Worm (Caenorhabditis elegans) whole organism, L4 larva: ENCODE measurements around the gene K08A2.2.

ENCODE experiments used
- F49E8.2 ChIP-seq: sonication (generic microtip); optimal IDR thresholded peaks from 2 replicates; lab custom pipeline; 2016; ENCODE audit warnings: missing compliant biosample characterization, mild to moderate bottlenecking, missing genetic modification characterization, borderline replicate concordance
- T20F7.1 ChIP-seq: fragments of 200-800 bp; sonication (Bioruptor generic); optimal IDR thresholded peaks from 2 replicates; lab custom pipeline; 2018; ENCODE audit warnings: mild to moderate bottlenecking, missing genetic modification characterization, missing compliant biosample characterization
- ZK546.5 ChIP-seq, 2 experiments: sonication (generic microtip); optimal IDR thresholded peaks; 2 replicates each; lab custom pipeline; 2017; ENCODE audit warnings: missing biosample characterization in 2 of 2, missing genetic modification characterization in 2 of 2
- aha-1 ChIP-seq: fragments of 150-350 bp; peaks from one replicate; lab custom pipeline; 2014; ENCODE audit warnings: missing biosample characterization, missing genetic modification characterization
- cey-2 ChIP-seq: sonication (generic microtip); optimal IDR thresholded peaks from 3 replicates; lab custom pipeline; 2017; ENCODE audit warnings: missing genetic modification characterization, mild to moderate bottlenecking, missing compliant biosample characterization, antibody characterized with exemption, borderline replicate concordance; ENCODE audit not compliant: insufficient read depth
- duxl-1 ChIP-seq: sonication (generic microtip); optimal IDR thresholded peaks from 2 replicates; lab custom pipeline; 2016; ENCODE audit warnings: mild to moderate bottlenecking, missing genetic modification characterization, moderate library complexity, missing compliant biosample characterization; ENCODE audit not compliant: poor library complexity
- egl-27 ChIP-seq: sonication (generic microtip); optimal IDR thresholded peaks from 3 replicates; lab custom pipeline; 2017; ENCODE audit warnings: missing biosample characterization, missing genetic modification reagents, missing genetic modification characterization
- fos-1 ChIP-seq: fragments of 150-350 bp; optimal IDR thresholded peaks from 2 replicates; lab custom pipeline; 2014; ENCODE audit warnings: missing biosample characterization, missing genetic modification characterization
- lin-39 ChIP-seq: fragments of 150-350 bp; optimal IDR thresholded peaks from 2 replicates; lab custom pipeline; 2014; ENCODE audit warnings: missing biosample characterization, missing genetic modification reagents, missing genetic modification characterization
- pha-4 ChIP-seq, 2 experiments: fragments of 150-350 bp in 1 of 2; fragments of 200-800 bp in 1 of 2; sonication (Bioruptor generic) in 1 of 2; IDR thresholded peaks in 1 of 2; optimal IDR thresholded peaks in 1 of 2; 2 replicates each; pipeline versions ENCODE4 v1.3.6 to Lab custom; 2014 to 2022; ENCODE audit warnings: missing genetic modification characterization in 2 of 2, missing genetic modification reagents in 2 of 2, missing biosample characterization in 1 of 2, missing compliant biosample characterization in 1 of 2
- skn-1 ChIP-seq: fragments of 150-350 bp; optimal IDR thresholded peaks from 2 replicates; lab custom pipeline; 2014; ENCODE audit warnings: missing biosample characterization, missing genetic modification characterization
- snpc-4 ChIP-seq: fragments of 150-350 bp; optimal IDR thresholded peaks from 2 replicates; lab custom pipeline; 2014; ENCODE audit warnings: missing biosample characterization, missing genetic modification characterization
- ztf-7 ChIP-seq: fragments of 150-350 bp; optimal IDR thresholded peaks from 2 replicates; lab custom pipeline; 2014; ENCODE audit warnings: missing biosample characterization, missing genetic modification characterization

- TF ChIP-seq ZK546.5 (tag; optimal IDR thresholded peaks at IDR 0.05; lab: Kevin White, UChicago) (no peak), cey-2 (tag; lab: Kevin White, UChicago) (no peak), pha-4 (GFP tag; IDR thresholded peaks at IDR 0.05; lab: Robert Waterston, UW) (no peak), pha-4 (tag; optimal IDR thresholded peaks at IDR 0.05; lab: Kevin White, UChicago) (no peak), aha-1 (tag; lab: Kevin White, UChicago) (no peak), skn-1 (no peak), egl-27 (tag; lab: Kevin White, UChicago) (no peak), ztf-7 (tag; lab: Kevin White, UChicago) (no peak), duxl-1 (tag; lab: Kevin White, UChicago) (no peak), fos-1 (tag; lab: Kevin White, UChicago) (no peak), T20F7.1 (GFP tag; lab: Kevin White, UChicago) (no peak), F49E8.2 (tag; lab: Kevin White, UChicago) (no peak), snpc-4 (tag; lab: Kevin White, UChicago) (no peak), lin-39 (no peak)
Measured at ce11 chrII:3002211-3002610, 10.8 kb downstream of the K08A2.2 start, which contains the start of gene lido-10.
